Worm (Caenorhabditis elegans): ENCODE results near the gene F18E9.1.
"Not testable (repeated sequence)": the region's sequence is repeated elsewhere in the genome, so short reads cannot be mapped to it uniquely, and the experiment has no call there.

ce11 chrX:8610606-8611005 is 9.3 kb downstream of the F18E9.1 start, which contains the start of gene K01A12.4:
- not testable (repeated sequence) for TF ChIP-seq ceh-45 (GFP tag; IDR thresholded peaks at IDR 0.05); nhr-11 (tag; optimal IDR thresholded peaks at IDR 0.05); pat-9 (tag; optimal IDR thresholded peaks at IDR 0.05); ceh-6 (GFP tag; optimal IDR thresholded peaks at IDR 0.05); hlh-13 (GFP tag; optimal IDR thresholded peaks at IDR 0.05); pha-4 (tag; optimal IDR thresholded peaks at IDR 0.05); ama-1 (optimal IDR thresholded peaks at IDR 0.05); hlh-8 (tag; optimal IDR thresholded peaks at IDR 0.05); ceh-9 (tag; optimal IDR thresholded peaks at IDR 0.05)

All from whole organism, late embryonic.